Worm (Caenorhabditis elegans) whole organism, L2 larva: ENCODE measurements around the gene C45H4.13.

ENCODE experiments used
- R02D3.7 ChIP-seq: fragments of 150-350 bp; optimal IDR thresholded peaks from 2 replicates; lab custom pipeline; 2014; ENCODE audit warnings: missing biosample characterization, missing genetic modification characterization
- Y55F3AM.14 ChIP-seq: fragments of 200-800 bp; sonication (Bioruptor generic); optimal IDR thresholded peaks from 2 replicates; lab custom pipeline; 2018; ENCODE audit warnings: mild to moderate bottlenecking, missing genetic modification characterization, missing compliant biosample characterization
- ZK546.5 ChIP-seq: sonication (generic microtip); optimal IDR thresholded peaks from 2 replicates; lab custom pipeline; 2017; ENCODE audit warnings: missing biosample characterization, missing genetic modification characterization
- aly-2 ChIP-seq: fragments of 150-350 bp; optimal IDR thresholded peaks from 2 replicates; lab custom pipeline; 2014; ENCODE audit warnings: missing biosample characterization, missing genetic modification characterization
- ama-1 ChIP-seq: fragments of 150-350 bp; optimal IDR thresholded peaks from 2 replicates; lab custom pipeline; 2018; ENCODE audit warnings: inconsistent platforms
- blmp-1 ChIP-seq: sonication (generic microtip); optimal IDR thresholded peaks from 2 replicates; lab custom pipeline; 2017; ENCODE audit warnings: missing genetic modification characterization, mild to moderate bottlenecking, missing compliant biosample characterization, antibody characterized with exemption, moderate library complexity; ENCODE audit not compliant: insufficient read depth
- ceh-16 ChIP-seq: fragments of 150-350 bp; optimal IDR thresholded peaks from 2 replicates; lab custom pipeline; 2014; ENCODE audit warnings: missing biosample characterization, missing genetic modification characterization
- ceh-82 ChIP-seq: fragments of 150-350 bp; optimal IDR thresholded peaks from 2 replicates; lab custom pipeline; 2014; ENCODE audit warnings: missing biosample characterization, missing genetic modification characterization
- crh-2 ChIP-seq: sonication (generic microtip); optimal IDR thresholded peaks from 2 replicates; lab custom pipeline; 2017; ENCODE audit warnings: missing biosample characterization, missing genetic modification characterization
- egl-27 ChIP-seq: sonication (generic microtip); optimal IDR thresholded peaks from 3 replicates; lab custom pipeline; 2017; ENCODE audit warnings: missing biosample characterization, missing genetic modification reagents, missing genetic modification characterization
- fos-1 ChIP-seq: fragments of 150-350 bp; optimal IDR thresholded peaks from 2 replicates; lab custom pipeline; 2014; ENCODE audit warnings: missing biosample characterization, missing genetic modification characterization
- gmeb-1 ChIP-seq: fragments of 150-350 bp; optimal IDR thresholded peaks from 2 replicates; lab custom pipeline; 2014; ENCODE audit warnings: missing biosample characterization, missing genetic modification characterization
- lin-11 ChIP-seq: fragments of 150-350 bp; sonication (generic microtip); optimal IDR thresholded peaks from 2 replicates; lab custom pipeline; 2014; ENCODE audit warnings: missing biosample characterization, missing genetic modification characterization, inconsistent platforms, mixed read lengths
- lin-39 ChIP-seq: fragments of 150-350 bp; optimal IDR thresholded peaks from 2 replicates; lab custom pipeline; 2014; ENCODE audit warnings: missing biosample characterization, missing genetic modification reagents, missing genetic modification characterization
- lsy-2 ChIP-seq, 2 experiments: fragments of 150-350 bp in 1 of 2; sonication (generic microtip) in 1 of 2; optimal IDR thresholded peaks; 2 replicates each; lab custom pipeline; 2014 to 2017; ENCODE audit warnings: missing biosample characterization in 2 of 2, missing genetic modification characterization in 2 of 2
- mab-5 ChIP-seq: fragments of 150-350 bp; optimal IDR thresholded peaks from 2 replicates; lab custom pipeline; 2014; ENCODE audit warnings: missing biosample characterization, missing genetic modification characterization
- nhr-10 ChIP-seq: sonication (generic microtip); optimal IDR thresholded peaks from 2 replicates; lab custom pipeline; 2017; ENCODE audit warnings: missing biosample characterization, missing genetic modification characterization
- nhr-129 ChIP-seq: fragments of 150-350 bp; optimal IDR thresholded peaks from 2 replicates; lab custom pipeline; 2014; ENCODE audit warnings: missing biosample characterization, missing genetic modification characterization
- nhr-21 ChIP-seq: fragments of 150-350 bp; optimal IDR thresholded peaks from 2 replicates; lab custom pipeline; 2014; ENCODE audit warnings: missing biosample characterization, missing genetic modification characterization
- nhr-237 ChIP-seq: fragments of 150-350 bp; optimal IDR thresholded peaks from 2 replicates; lab custom pipeline; 2014; ENCODE audit warnings: missing biosample characterization, missing genetic modification characterization
- nhr-25 ChIP-seq: fragments of 150-350 bp; sonication (generic microtip); optimal IDR thresholded peaks from 3 replicates; lab custom pipeline; 2014; ENCODE audit warnings: missing biosample characterization, missing genetic modification characterization
- nhr-6 ChIP-seq: fragments of 150-350 bp; optimal IDR thresholded peaks from 2 replicates; lab custom pipeline; 2014; ENCODE audit warnings: missing biosample characterization, missing genetic modification characterization
- nhr-77 ChIP-seq: fragments of 150-350 bp; optimal IDR thresholded peaks from 2 replicates; lab custom pipeline; 2014; ENCODE audit warnings: missing biosample characterization, missing genetic modification characterization
- peb-1 ChIP-seq: fragments of 150-350 bp; optimal IDR thresholded peaks from 2 replicates; lab custom pipeline; 2014; ENCODE audit warnings: missing biosample characterization, missing genetic modification characterization
- sem-4 ChIP-seq: fragments of 150-350 bp; optimal IDR thresholded peaks from 2 replicates; lab custom pipeline; 2014; ENCODE audit warnings: missing biosample characterization, missing genetic modification reagents, missing genetic modification characterization
- sma-3 ChIP-seq: sonication (generic microtip); optimal IDR thresholded peaks from 2 replicates; lab custom pipeline; 2016; ENCODE audit warnings: missing genetic modification reagents, missing genetic modification characterization, missing compliant biosample characterization
- sma-9 ChIP-seq, 2 experiments: fragments of 150-350 bp in 1 of 2; sonication (generic microtip) in 1 of 2; optimal IDR thresholded peaks; 2 replicates each; lab custom pipeline; 2014 to 2016; ENCODE audit warnings: missing genetic modification characterization in 2 of 2, mild to moderate bottlenecking in 1 of 2, missing biosample characterization in 1 of 2, missing compliant biosample characterization in 1 of 2, missing genetic modification reagents in 1 of 2, moderate library complexity in 1 of 2
- snpc-4 ChIP-seq: fragments of 150-350 bp; optimal IDR thresholded peaks from 2 replicates; lab custom pipeline; 2014; ENCODE audit warnings: missing biosample characterization, missing genetic modification characterization
- unc-62 ChIP-seq: fragments of 150-350 bp; optimal IDR thresholded peaks from 2 replicates; lab custom pipeline; 2014; ENCODE audit warnings: missing biosample characterization, missing genetic modification reagents, missing genetic modification characterization
- zag-1 ChIP-seq: fragments of 150-350 bp; optimal IDR thresholded peaks from 2 replicates; lab custom pipeline; 2014; ENCODE audit warnings: missing biosample characterization, missing genetic modification characterization
- ztf-1 ChIP-seq: fragments of 200-800 bp; sonication (Bioruptor generic); conservative IDR thresholded peaks from 2 replicates; pipeline ENCODE4 v1.3.6; 2022; ENCODE audit warnings: missing genetic modification characterization, missing compliant biosample characterization
- ztf-11 ChIP-seq: sonication (generic microtip); optimal IDR thresholded peaks from 2 replicates; lab custom pipeline; 2017; ENCODE audit warnings: missing biosample characterization, missing genetic modification characterization

C45H4.13 gene

DNA sequence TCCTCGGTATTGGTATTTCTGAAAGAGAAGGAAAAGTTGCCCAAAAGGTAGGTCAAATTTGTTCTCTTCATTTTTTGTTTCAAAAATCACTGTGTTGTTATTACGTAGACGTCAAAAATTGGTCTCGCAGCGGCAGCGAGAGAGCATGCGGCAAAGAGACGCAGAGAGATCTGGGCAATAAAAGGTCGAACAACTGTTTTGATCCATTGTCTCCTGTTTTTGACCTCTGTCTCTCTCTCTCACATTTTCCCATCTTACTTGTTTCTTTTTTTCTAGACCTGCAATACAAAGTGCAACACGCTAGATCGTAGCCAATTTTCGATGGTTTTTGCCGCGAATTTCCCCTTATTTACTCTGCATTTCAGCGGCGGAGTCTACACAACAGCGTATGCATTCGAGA is 24.2 kb downstream of the C45H4.13 start:
- TF ChIP-seq nhr-129 (tag; lab: Kevin White, UChicago), result peak; percentile 51
- no peak for TF ChIP-seq sma-9 (GFP tag; optimal IDR thresholded peaks at IDR 0.05; lab: Kevin White, UChicago)
- TF ChIP-seq sma-9 (tag; optimal IDR thresholded peaks at IDR 0.05; lab: Kevin White, UChicago), result no peak
- TF ChIP-seq R02D3.7 (tag; lab: Kevin White, UChicago), result no peak
- no peak for TF ChIP-seq lin-39 (tag; lab: Kevin White, UChicago)
- TF ChIP-seq ztf-11 (tag; lab: Kevin White, UChicago), result no peak
- TF ChIP-seq ceh-16 (tag; lab: Kevin White, UChicago), result no peak
- TF ChIP-seq gmeb-1, result no peak

- TF ChIP-seq fos-1 (tag; lab: Kevin White, UChicago), result peak; percentile 7
- TF ChIP-seq nhr-129 (tag; lab: Kevin White, UChicago), result no peak
Measured at ce11 chrV:2123164-2123563, 27.6 kb downstream of the C45H4.13 start.

- TF ChIP-seq crh-2 (tag; lab: Kevin White, UChicago) (peak; percentile 14), sma-9 (GFP tag; optimal IDR thresholded peaks at IDR 0.05; lab: Kevin White, UChicago) (peak; percentile 16), sma-9 (tag; optimal IDR thresholded peaks at IDR 0.05; lab: Kevin White, UChicago) (no peak), nhr-21 (tag; lab: Kevin White, UChicago) (no peak)
Measured at ce11 chrV:2122517-2122916, 28.3 kb downstream of the C45H4.13 start, which contains the start of gene F22F7.2. TSS of gene F22F7.2 (plus strand) at chrV:2122782.

DNA sequence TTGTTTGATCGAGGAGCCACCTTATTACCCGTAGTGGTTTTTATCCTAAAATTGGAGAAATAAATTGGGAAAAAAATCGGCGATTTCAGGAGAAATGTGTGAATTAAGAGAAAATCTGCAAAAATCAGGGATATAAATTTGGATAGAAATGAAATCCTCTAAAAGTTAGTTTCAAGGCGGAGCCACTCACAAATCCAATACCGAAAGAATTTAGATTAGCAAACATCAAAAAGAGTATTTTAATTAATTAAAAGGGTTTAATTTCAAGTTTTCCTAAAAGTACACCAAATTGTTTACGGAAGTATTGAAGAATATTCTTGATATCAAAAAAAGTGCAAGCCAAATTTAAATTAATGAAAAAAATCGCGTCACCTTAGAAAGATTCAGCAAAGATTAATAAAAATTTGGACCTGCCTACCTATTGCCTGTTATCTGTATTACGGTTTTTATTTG is 28.8 kb downstream of the C45H4.13 start, which contains the start of gene F22F7.8:
F22F7.8 (minus strand) TSS at position 51 of the 453 bp plus-strand sequence.
- TF ChIP-seq blmp-1 (tag; lab: Kevin White, UChicago) (no peak), ama-1 (lab: Kevin White, UChicago) (no peak), nhr-6 (tag; lab: Kevin White, UChicago) (no peak), nhr-129 (tag; lab: Kevin White, UChicago) (no peak)

DNA sequence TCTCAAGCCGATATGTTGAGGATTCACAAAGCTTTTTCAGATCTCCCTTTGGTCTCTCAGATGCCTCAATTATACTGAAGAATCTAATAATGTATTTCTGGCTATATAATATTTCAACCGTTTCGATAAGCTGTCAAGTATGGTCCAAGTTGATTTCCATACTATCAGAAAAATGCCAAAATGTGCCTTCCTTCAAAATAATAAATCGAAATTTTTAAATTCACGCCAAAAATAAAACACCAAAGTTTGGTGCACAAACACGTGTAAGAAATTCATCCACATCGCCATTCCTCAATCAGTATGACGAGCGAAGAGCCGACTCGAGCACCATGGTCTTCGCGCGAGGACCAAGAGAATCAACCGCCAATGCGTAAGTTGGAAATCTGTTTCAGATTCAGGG is 31.2 kb downstream of the C45H4.13 start, which contains the start of gene F22F7.11:
F22F7.11 (plus strand) TSS at position 301 of the 400 bp plus-strand sequence.
- no peak for TF ChIP-seq nhr-77
- no peak for TF ChIP-seq snpc-4
- no peak for TF ChIP-seq R02D3.7 (tag; lab: Kevin White, UChicago)
- no peak for TF ChIP-seq ama-1 (lab: Kevin White, UChicago)
- no peak for TF ChIP-seq Y55F3AM.14 (GFP tag; lab: Kevin White, UChicago)
- TF ChIP-seq peb-1 (tag; lab: Kevin White, UChicago), result no peak
- no peak for TF ChIP-seq nhr-10
- TF ChIP-seq zag-1, result no peak
- no peak for TF ChIP-seq ceh-82 (tag; lab: Kevin White, UChicago)
- TF ChIP-seq lsy-2 (tag; optimal IDR thresholded peaks at IDR 0.05; lab: Kevin White, UChicago), result no peak
- TF ChIP-seq nhr-6 (tag; lab: Kevin White, UChicago), result no peak
- TF ChIP-seq crh-2 (tag; lab: Kevin White, UChicago), result no peak
- TF ChIP-seq sem-4 (tag; lab: Kevin White, UChicago), result no peak
- TF ChIP-seq fos-1 (tag; lab: Kevin White, UChicago), result no peak
- no peak for TF ChIP-seq ztf-11 (tag; lab: Kevin White, UChicago)
- TF ChIP-seq aly-2 (tag; lab: Kevin White, UChicago), result no peak
- TF ChIP-seq ztf-1 (GFP tag; lab: Robert Waterston, UW), result no peak
- no peak for TF ChIP-seq egl-27 (tag; lab: Kevin White, UChicago)
- no peak for TF ChIP-seq lin-11 (tag; lab: Kevin White, UChicago)
- no peak for TF ChIP-seq ceh-16 (tag; lab: Kevin White, UChicago)

DNA sequence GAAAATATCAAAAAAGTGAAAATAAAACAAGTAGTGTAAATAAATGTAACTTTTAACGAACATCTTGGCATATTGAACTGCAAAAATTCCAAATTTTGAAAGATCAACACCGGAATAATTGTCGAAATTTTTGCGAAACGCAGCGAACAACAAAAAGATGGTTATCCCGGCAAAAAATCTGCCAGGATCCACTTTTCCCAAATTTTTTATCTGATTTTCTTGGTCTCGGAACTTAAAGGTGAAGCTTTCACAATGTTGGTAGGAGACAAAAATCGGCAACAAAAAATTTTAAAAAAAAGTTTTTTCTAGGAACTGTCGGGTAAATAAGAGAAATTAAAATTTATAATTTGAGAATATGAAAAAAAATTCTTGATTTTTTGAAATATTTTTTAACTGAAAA is 32.2 kb downstream of the C45H4.13 start, which contains the start of gene bgnt-1.2:
bgnt-1.2 (minus strand) TSS at position 101 of the 400 bp plus-strand sequence.
- TF ChIP-seq nhr-25 (tag; lab: Kevin White, UChicago), result no peak
- no peak for TF ChIP-seq mab-5 (tag; lab: Kevin White, UChicago)
- no peak for TF ChIP-seq lin-11 (tag; lab: Kevin White, UChicago)
- no peak for TF ChIP-seq lsy-2 (tag; optimal IDR thresholded peaks at IDR 0.05; lab: Kevin White, UChicago)
- TF ChIP-seq nhr-237, result no peak
- TF ChIP-seq sma-3, result no peak
- no peak for TF ChIP-seq unc-62
- TF ChIP-seq sem-4 (tag; lab: Kevin White, UChicago), result no peak
- TF ChIP-seq ZK546.5 (tag; lab: Kevin White, UChicago), result no peak
